Fruit fly (Drosophila melanogaster): ENCODE results near the gene Pvr.

DNA sequence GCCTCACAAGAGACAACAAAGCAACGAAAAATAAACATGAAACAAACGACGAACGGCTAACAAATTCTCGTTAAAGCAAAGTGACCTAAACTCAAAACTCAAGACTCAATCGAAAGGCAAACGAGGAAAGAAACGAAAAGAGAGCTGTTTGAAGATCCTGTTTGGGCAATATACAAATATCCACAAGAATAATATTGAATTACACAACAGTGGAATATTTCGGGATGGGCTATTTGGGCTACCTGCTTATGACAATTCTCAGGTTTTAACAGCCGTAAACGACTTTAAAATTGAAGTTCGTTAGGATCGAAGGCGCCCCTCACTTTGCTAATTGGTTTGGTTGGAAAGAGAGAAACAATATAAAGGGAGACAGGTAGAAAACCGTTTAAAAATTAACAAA lies 36.6 kb upstream of the Pvr start:
- TF ChIP-seq CG8478 (optimal IDR thresholded peaks at IDR 0.05), result no peak
- TF ChIP-seq CTCF (optimal IDR thresholded peaks at IDR 0.05), result no peak
